Worm (Caenorhabditis elegans) whole organism, mixed stage, embryonic: Measurements from ENCODE around the gene Y71H2AM.14.

Experiments
- blmp-1 ChIP-seq: fragments of 150-350 bp; optimal IDR thresholded peaks from 2 replicates; lab custom pipeline; 2014; ENCODE audit warnings: missing biosample characterization, missing genetic modification characterization
- ceh-43 ChIP-seq: fragments of 200-800 bp; sonication (Bioruptor generic); optimal IDR thresholded peaks from 2 replicates; lab custom pipeline; 2018; ENCODE audit warnings: mild to moderate bottlenecking, missing genetic modification characterization, moderate library complexity, missing compliant biosample characterization
- pha-4 ChIP-seq: fragments of 150-350 bp; optimal IDR thresholded peaks from 2 replicates; lab custom pipeline; 2018; ENCODE audit warnings: missing biosample characterization, missing genetic modification reagents, missing genetic modification characterization
- snpc-4 ChIP-seq: fragments of 150-350 bp; optimal IDR thresholded peaks from 2 replicates; lab custom pipeline; 2014; ENCODE audit warnings: missing biosample characterization, missing genetic modification characterization
- unc-120 ChIP-seq: sonication (generic microtip); optimal IDR thresholded peaks from 2 replicates; lab custom pipeline; 2017; ENCODE audit warnings: missing genetic modification characterization, missing compliant biosample characterization; ENCODE audit not compliant: poor library complexity, severe bottlenecking
- unc-62 ChIP-seq: fragments of 150-350 bp; optimal IDR thresholded peaks from 2 replicates; lab custom pipeline; 2014; ENCODE audit warnings: missing biosample characterization, missing genetic modification reagents, missing genetic modification characterization
- zip-8 ChIP-seq: fragments of 150-350 bp; optimal IDR thresholded peaks from 2 replicates; lab custom pipeline; 2014; ENCODE audit warnings: missing biosample characterization, missing genetic modification characterization

ce11 chrIII:2794057-2794456 is 47.6 kb upstream of the Y71H2AM.14 start:
- no peak for TF ChIP-seq unc-120 (tag; lab: Kevin White, UChicago)
- TF ChIP-seq snpc-4 (tag; lab: Kevin White, UChicago), result no peak
- no peak for TF ChIP-seq ceh-43 (GFP tag; lab: Kevin White, UChicago)
- no peak for TF ChIP-seq zip-8 (tag; lab: Kevin White, UChicago)
- TF ChIP-seq blmp-1 (tag; lab: Kevin White, UChicago), result no peak
- TF ChIP-seq pha-4 (tag; lab: Kevin White, UChicago), result no peak
- TF ChIP-seq unc-62 (GFP tag; lab: Kevin White, UChicago), result no peak
